Fruit fly (Drosophila melanogaster): ENCODE results near the gene CG33767.

CG33767 gene

dm6 chr3L:22646007-22646406 lies at the start of gene CG33767:
Gene CG33767, plus strand, starts transcription at chr3L:22646307.
- TF ChIP-seq Hr78 (GFP tag; optimal IDR thresholded peaks at IDR 0.05) (no peak), HLH106 (tag; optimal IDR thresholded peaks at IDR 0.05) (no peak), tai (GFP tag; optimal IDR thresholded peaks at IDR 0.05) (no peak), rgr (GFP tag; optimal IDR thresholded peaks at IDR 0.05) (no peak), Sp1 (GFP tag; optimal IDR thresholded peaks at IDR 0.05) (no peak), Mio (GFP tag; optimal IDR thresholded peaks at IDR 0.05) (no peak), Myc (optimal IDR thresholded peaks at IDR 0.05) (no peak), lola (GFP tag; optimal IDR thresholded peaks at IDR 0.05) (no peak), Hnf4 (GFP tag; optimal IDR thresholded peaks at IDR 0.05) (no peak), Vsx2 (GFP tag; optimal IDR thresholded peaks at IDR 0.05; ENCODE audit: partially characterized antibody) (no peak), Dfd (GFP tag; optimal IDR thresholded peaks at IDR 0.05) (no peak), Rel (GFP tag; optimal IDR thresholded peaks at IDR 0.05) (no peak), Rel (tag; optimal IDR thresholded peaks at IDR 0.05) (no peak), OdsH (GFP tag; optimal IDR thresholded peaks at IDR 0.05) (no peak), sv (GFP tag; optimal IDR thresholded peaks at IDR 0.05) (no peak), dsf (GFP tag; optimal IDR thresholded peaks at IDR 0.05; ENCODE audit: borderline replicate concordance) (no peak), woc (GFP tag; optimal IDR thresholded peaks at IDR 0.05) (no peak)

dm6 chr3L:22605637-22606419 lies 40.3 kb upstream of the CG33767 start, which contains the start of gene ND-B14.5AL:
Gene ND-B14.5AL, plus strand, starts transcription at chr3L:22606369.
- no peak for TF ChIP-seq Jra (GFP tag; optimal IDR thresholded peaks at IDR 0.05)
- TF ChIP-seq CG32264 (GFP tag; optimal IDR thresholded peaks at IDR 0.05) = no peak

DNA sequence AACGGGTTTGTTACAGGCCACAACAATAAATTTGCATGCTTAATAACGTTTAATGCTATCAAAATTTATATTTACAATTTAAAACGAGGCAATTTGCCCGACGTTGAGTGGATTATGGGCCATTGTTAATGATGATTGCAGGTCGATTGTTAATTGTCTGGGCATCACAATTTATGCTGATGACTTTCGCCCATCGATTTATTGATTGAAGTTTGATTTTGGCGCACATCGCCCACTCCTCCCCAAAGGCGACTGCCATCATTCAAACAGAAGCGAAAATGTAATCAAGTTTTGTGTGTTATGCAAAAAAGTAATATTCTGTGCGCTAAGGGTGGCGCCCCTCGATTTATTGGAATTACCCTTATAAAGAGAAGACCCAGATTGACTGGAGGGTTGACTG lies 39.0 kb upstream of the CG33767 start:
- TF ChIP-seq Mio (GFP tag; optimal IDR thresholded peaks at IDR 0.05) (no peak), ey (GFP tag; optimal IDR thresholded peaks at IDR 0.05) (no peak), foxo (GFP tag; optimal IDR thresholded peaks at IDR 0.05) (no peak), jim (GFP tag; optimal IDR thresholded peaks at IDR 0.05) (no peak), psq (GFP tag; optimal IDR thresholded peaks at IDR 0.05) (no peak), Myc (optimal IDR thresholded peaks at IDR 0.05) (no peak), Abd-B (GFP tag; optimal IDR thresholded peaks at IDR 0.05) (no peak), OdsH (GFP tag; optimal IDR thresholded peaks at IDR 0.05) (no peak), CG32264 (GFP tag; optimal IDR thresholded peaks at IDR 0.05) (no peak), Rel (GFP tag; optimal IDR thresholded peaks at IDR 0.05) (no peak), Rel (tag; optimal IDR thresholded peaks at IDR 0.05) (no peak), GATAd (GFP tag; optimal IDR thresholded peaks at IDR 0.05) (no peak), usp (GFP tag; optimal IDR thresholded peaks at IDR 0.05) (no peak), rgr (GFP tag; optimal IDR thresholded peaks at IDR 0.05) (no peak)

dm6 chr3L:22616784-22617183 lies 29.3 kb upstream of the CG33767 start:
- TF ChIP-seq jim (GFP tag; optimal IDR thresholded peaks at IDR 0.05) (no peak), Jra (GFP tag; optimal IDR thresholded peaks at IDR 0.05) (no peak), N (GFP tag; optimal IDR thresholded peaks at IDR 0.05) (no peak), pan (optimal IDR thresholded peaks at IDR 0.05) (no peak), h (GFP tag; optimal IDR thresholded peaks at IDR 0.05) (no peak), Hr78 (GFP tag; optimal IDR thresholded peaks at IDR 0.05) (no peak), CrebA (GFP tag; optimal IDR thresholded peaks at IDR 0.05; ENCODE audit: borderline replicate concordance) (no peak), ey (GFP tag; optimal IDR thresholded peaks at IDR 0.05) (no peak), Dif (GFP tag; optimal IDR thresholded peaks at IDR 0.05; ENCODE audit: partially characterized antibody) (no peak), dsf (GFP tag; optimal IDR thresholded peaks at IDR 0.05; ENCODE audit: borderline replicate concordance) (no peak), Myc (optimal IDR thresholded peaks at IDR 0.05) (no peak), br (GFP tag; optimal IDR thresholded peaks at IDR 0.05) (no peak), sage (GFP tag; optimal IDR thresholded peaks at IDR 0.05) (no peak)

DNA sequence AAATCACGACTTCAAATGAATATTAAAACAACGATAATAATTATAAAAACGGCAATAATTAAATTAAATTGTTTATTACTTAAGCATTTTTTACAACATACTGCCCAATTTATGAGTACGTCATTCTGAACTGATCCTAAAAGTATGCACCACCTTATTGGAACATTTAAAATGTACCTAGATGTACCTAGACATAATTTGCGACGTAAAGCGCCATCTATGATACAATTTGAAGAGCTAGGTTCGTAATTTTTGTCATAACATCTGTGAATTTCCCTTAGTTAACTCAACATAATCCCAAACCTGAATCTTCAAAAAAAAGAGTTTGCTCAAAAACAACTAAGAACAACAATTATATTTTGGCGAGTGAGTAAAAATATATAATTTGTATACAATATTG lies 12.0 kb upstream of the CG33767 start:
- TF ChIP-seq Myc (optimal IDR thresholded peaks at IDR 0.05) (peak; percentile 52), h (GFP tag; optimal IDR thresholded peaks at IDR 0.05) (no peak)

Data from whole organism, wandering third instar larva.